Fruit fly (Drosophila melanogaster) whole organism, prepupa: Measurements from ENCODE around the gene CG9117.

ENCODE experiments used
- Blimp-1 ChIP-seq: fragments of 200-800 bp; sonication (Bioruptor generic); optimal IDR thresholded peaks from 3 replicates; lab custom pipeline; 2017; ENCODE audit warnings: missing biosample characterization, missing genetic modification characterization, mild to moderate bottlenecking, moderate library complexity, missing genetic modification reagents
- CG10631 ChIP-seq: fragments of 200-800 bp; sonication (Bioruptor generic); optimal IDR thresholded peaks from 2 replicates; lab custom pipeline; 2016; ENCODE audit warnings: missing biosample characterization, missing genetic modification characterization
- CG11294 ChIP-seq: fragments of 200-800 bp; sonication (Bioruptor generic); IDR thresholded peaks from 2 replicates; pipeline ENCODE4 v1.3.6; 2022; ENCODE audit warnings: missing biosample characterization, missing genetic modification characterization
- CG1621 ChIP-seq: fragments of 200-800 bp; sonication (Bioruptor generic); optimal IDR thresholded peaks from 3 replicates; lab custom pipeline; 2018; ENCODE audit warnings: missing biosample characterization, mild to moderate bottlenecking, missing genetic modification characterization
- CG31627 ChIP-seq: fragments of 200-800 bp; sonication (Bioruptor generic); optimal IDR thresholded peaks from 3 replicates; lab custom pipeline; 2016; ENCODE audit warnings: missing biosample characterization, missing genetic modification characterization
- CG4318 ChIP-seq: fragments of 200-800 bp; sonication (Bioruptor generic); optimal IDR thresholded peaks from 3 replicates; lab custom pipeline; 2017; ENCODE audit warnings: missing biosample characterization, mild to moderate bottlenecking, missing genetic modification characterization
- CG6163 ChIP-seq: fragments of 200-800 bp; sonication (Bioruptor generic); IDR thresholded peaks from 3 replicates; pipeline ENCODE4 v1.3.6; 2022; ENCODE audit warnings: missing biosample characterization, missing genetic modification characterization
- CG6276 ChIP-seq: fragments of 200-800 bp; sonication (Bioruptor generic); optimal IDR thresholded peaks from 2 replicates; lab custom pipeline; 2017; ENCODE audit warnings: missing biosample characterization, mild to moderate bottlenecking, missing genetic modification characterization
- CG6808 ChIP-seq: fragments of 200-800 bp; sonication (Bioruptor generic); optimal IDR thresholded peaks from 3 replicates; lab custom pipeline; 2017; ENCODE audit warnings: missing biosample characterization, missing genetic modification characterization, mild to moderate bottlenecking, moderate library complexity, missing genetic modification reagents
- CG6854 ChIP-seq: fragments of 200-800 bp; sonication (Bioruptor generic); optimal IDR thresholded peaks from 2 replicates; lab custom pipeline; 2017; ENCODE audit warnings: missing biosample characterization, mild to moderate bottlenecking, missing genetic modification characterization
- CG8119 ChIP-seq: fragments of 200-800 bp; sonication (Bioruptor generic); IDR thresholded peaks from 3 replicates; pipeline ENCODE4 v1.3.6; 2022; ENCODE audit warnings: missing biosample characterization, missing genetic modification characterization
- CG9139 ChIP-seq: fragments of 200-800 bp; sonication (Bioruptor generic); optimal IDR thresholded peaks from 3 replicates; lab custom pipeline; 2017; ENCODE audit warnings: missing biosample characterization, mild to moderate bottlenecking, missing genetic modification characterization
- Eip78C ChIP-seq: fragments of 200-800 bp; sonication (Bioruptor generic); peaks from one replicate; lab custom pipeline; 2016; ENCODE audit warnings: missing biosample characterization, missing genetic modification characterization
- Ets21C ChIP-seq: fragments of 200-800 bp; sonication (Bioruptor generic); optimal IDR thresholded peaks from 3 replicates; lab custom pipeline; 2016; ENCODE audit warnings: missing biosample characterization, missing genetic modification characterization
- Gug ChIP-seq: fragments of 200-800 bp; sonication (Bioruptor generic); IDR thresholded peaks from 2 replicates; pipeline ENCODE4 v1.3.6; 2022; ENCODE audit warnings: missing biosample characterization, missing genetic modification characterization
- Hr38 ChIP-seq: sonication (Bioruptor generic); optimal IDR thresholded peaks from 2 replicates; lab custom pipeline; 2016; ENCODE audit warnings: missing biosample characterization, missing genetic modification characterization
- Hr4 ChIP-seq: fragments of 200-800 bp; sonication (Bioruptor generic); optimal IDR thresholded peaks from 3 replicates; lab custom pipeline; 2016; ENCODE audit warnings: missing biosample characterization, missing genetic modification characterization
- Lpt ChIP-seq: fragments of 200-800 bp; sonication (Bioruptor generic); optimal IDR thresholded peaks from 3 replicates; lab custom pipeline; 2016; ENCODE audit warnings: missing biosample characterization, missing genetic modification characterization
- Met ChIP-seq: fragments of 200-800 bp; sonication (Bioruptor generic); optimal IDR thresholded peaks from 3 replicates; lab custom pipeline; 2016; ENCODE audit warnings: missing biosample characterization, missing genetic modification characterization
- OdsH ChIP-seq: fragments of 200-800 bp; sonication (Bioruptor generic); optimal IDR thresholded peaks from 3 replicates; lab custom pipeline; 2016; ENCODE audit warnings: missing biosample characterization, missing genetic modification characterization
- Smox ChIP-seq: fragments of 200-800 bp; sonication (Bioruptor generic); optimal IDR thresholded peaks from 3 replicates; lab custom pipeline; 2016; ENCODE audit warnings: missing biosample characterization, missing genetic modification characterization
- Sox102F ChIP-seq: fragments of 200-800 bp; sonication (Bioruptor generic); optimal IDR thresholded peaks from 2 replicates; lab custom pipeline; 2016; ENCODE audit warnings: missing biosample characterization, mild to moderate bottlenecking, missing genetic modification characterization
- achi ChIP-seq: fragments of 200-800 bp; sonication (Bioruptor generic); optimal IDR thresholded peaks from 3 replicates; lab custom pipeline; 2016; ENCODE audit warnings: missing biosample characterization, missing genetic modification characterization
- acj6 ChIP-seq: fragments of 200-800 bp; sonication (Bioruptor generic); optimal IDR thresholded peaks from 3 replicates; lab custom pipeline; 2016; ENCODE audit warnings: missing biosample characterization, missing genetic modification characterization
- dsx ChIP-seq: fragments of 200-800 bp; optimal IDR thresholded peaks from 3 replicates; lab custom pipeline; 2019; ENCODE audit warnings: missing biosample characterization, mild to moderate bottlenecking, missing genetic modification characterization, moderate library complexity; ENCODE audit not compliant: poor library complexity, severe bottlenecking
- eg ChIP-seq: fragments of 200-800 bp; sonication (Bioruptor generic); IDR thresholded peaks from 3 replicates; pipeline ENCODE4 v1.3.6; 2022; ENCODE audit warnings: missing biosample characterization, missing genetic modification characterization
- fkh ChIP-seq: fragments of 200-800 bp; sonication (Bioruptor generic); optimal IDR thresholded peaks from 3 replicates; lab custom pipeline; 2017; ENCODE audit warnings: missing biosample characterization, mild to moderate bottlenecking, missing genetic modification characterization, moderate library complexity
- lz ChIP-seq: fragments of 200-800 bp; sonication (Bioruptor generic); optimal IDR thresholded peaks from 3 replicates; lab custom pipeline; 2016; ENCODE audit warnings: missing biosample characterization, missing genetic modification characterization
- net ChIP-seq: fragments of 200-800 bp; sonication (Bioruptor generic); optimal IDR thresholded peaks from 3 replicates; lab custom pipeline; 2016; ENCODE audit warnings: missing biosample characterization, missing genetic modification characterization
- pdm3 ChIP-seq: fragments of 200-800 bp; sonication (Bioruptor generic); optimal IDR thresholded peaks from 3 replicates; lab custom pipeline; 2016; ENCODE audit warnings: missing biosample characterization, missing genetic modification characterization
- spab ChIP-seq: fragments of 200-800 bp; sonication (Bioruptor generic); optimal IDR thresholded peaks from 2 replicates; lab custom pipeline; 2017; ENCODE audit warnings: missing biosample characterization, mild to moderate bottlenecking, missing genetic modification characterization, missing genetic modification reagents
- svp ChIP-seq: fragments of 200-800 bp; sonication (Bioruptor generic); peaks from one replicate; lab custom pipeline; 2016; ENCODE audit warnings: missing biosample characterization, missing genetic modification characterization
- topi ChIP-seq: fragments of 200-800 bp; sonication (Bioruptor generic); optimal IDR thresholded peaks from 3 replicates; lab custom pipeline; 2016; ENCODE audit warnings: missing biosample characterization, missing genetic modification characterization
- vri ChIP-seq: fragments of 200-800 bp; sonication (Bioruptor generic); optimal IDR thresholded peaks from 3 replicates; lab custom pipeline; 2016; ENCODE audit warnings: missing biosample characterization, mild to moderate bottlenecking, missing genetic modification characterization

CG9117 gene

DNA sequence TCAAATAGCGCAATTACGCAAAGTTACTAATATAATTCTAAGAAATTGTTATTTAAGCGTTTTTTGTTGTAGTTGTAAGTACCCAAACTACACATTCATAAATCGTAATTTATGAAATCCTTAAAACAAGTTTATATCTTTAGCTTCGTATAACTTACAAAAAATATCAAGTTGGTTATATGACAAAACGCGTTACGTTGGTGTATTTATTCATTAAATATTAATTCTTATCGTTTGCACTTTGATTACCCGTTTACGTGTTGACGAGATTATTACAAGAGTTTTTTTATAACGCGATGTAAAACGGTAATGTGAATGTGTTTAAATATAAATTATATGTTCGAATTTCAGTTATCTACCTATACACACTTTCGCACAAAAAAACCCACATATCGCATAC lies 39.9 kb upstream of the CG9117 start:
- TF ChIP-seq CG31627 (no peak), Lpt (no peak)

DNA sequence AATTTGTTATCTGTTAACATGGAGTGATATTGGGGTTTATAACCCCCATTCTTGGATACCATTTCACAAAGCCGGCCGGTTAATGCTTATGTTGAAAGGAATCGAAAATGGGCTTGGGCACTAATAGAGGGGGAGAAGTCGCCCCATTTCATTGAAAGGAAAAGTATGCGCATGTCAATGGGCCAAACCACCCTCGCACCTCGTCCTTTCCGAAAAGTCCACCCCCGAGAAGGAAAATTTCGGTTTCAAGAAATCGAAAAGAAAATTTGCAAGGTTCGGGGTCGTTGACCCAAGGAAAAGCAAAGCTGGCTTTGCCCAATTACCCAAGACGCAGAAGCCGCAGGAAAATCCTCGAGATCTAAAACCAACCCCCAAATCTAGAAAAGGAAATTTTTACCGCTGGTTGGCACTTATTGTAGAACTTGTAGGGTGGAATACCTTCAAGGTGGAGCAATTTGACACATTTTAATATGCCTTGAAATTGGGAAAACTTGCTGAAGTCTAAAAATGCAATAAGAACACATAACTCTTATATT lies 39.2 kb upstream of the CG9117 start:
- TF ChIP-seq achi (GFP tag; lab: Kevin White, UChicago) (no peak), svp (GFP tag; lab: Kevin White, UChicago) (peak; percentile 42), pdm3 (no peak), Ets21C (no peak)

DNA sequence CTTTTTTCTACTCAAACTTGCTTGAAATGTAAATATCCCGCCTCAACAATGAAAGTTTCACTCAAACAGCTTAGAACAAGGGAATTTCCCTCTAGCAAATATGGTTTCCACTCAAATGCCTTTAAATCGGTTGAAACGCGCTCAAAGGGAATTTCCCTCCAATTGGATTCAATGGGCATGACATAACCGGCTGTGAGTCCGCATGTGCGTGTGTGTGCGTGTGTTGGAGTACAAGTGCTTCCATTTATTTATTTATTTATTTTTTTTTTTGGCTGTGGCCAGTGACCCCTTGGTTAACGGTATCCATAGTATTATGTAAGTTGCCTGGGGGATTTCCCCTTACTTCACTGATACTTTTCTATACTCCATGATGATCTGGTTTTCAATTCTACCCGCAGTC lies 38.4 kb upstream of the CG9117 start:
- TF ChIP-seq CG6276 (GFP tag; lab: Kevin White, UChicago) (peak; percentile 50), CG11294 (GFP tag; lab: Robert Waterston, UW) (no peak), vri (GFP tag; lab: Kevin White, UChicago) (peak; percentile 62), CG9139 (GFP tag; lab: Kevin White, UChicago) (no peak), fkh (GFP tag; lab: Kevin White, UChicago) (peak; percentile 39), lz (GFP tag; lab: Kevin White, UChicago) (no peak), CG8119 (no peak), CG10631 (GFP tag; lab: Kevin White, UChicago) (no peak), net (no peak), Eip78C (GFP tag; lab: Kevin White, UChicago) (peak; percentile 11), dsx (GFP tag; lab: Kevin White, UChicago) (no peak)

DNA sequence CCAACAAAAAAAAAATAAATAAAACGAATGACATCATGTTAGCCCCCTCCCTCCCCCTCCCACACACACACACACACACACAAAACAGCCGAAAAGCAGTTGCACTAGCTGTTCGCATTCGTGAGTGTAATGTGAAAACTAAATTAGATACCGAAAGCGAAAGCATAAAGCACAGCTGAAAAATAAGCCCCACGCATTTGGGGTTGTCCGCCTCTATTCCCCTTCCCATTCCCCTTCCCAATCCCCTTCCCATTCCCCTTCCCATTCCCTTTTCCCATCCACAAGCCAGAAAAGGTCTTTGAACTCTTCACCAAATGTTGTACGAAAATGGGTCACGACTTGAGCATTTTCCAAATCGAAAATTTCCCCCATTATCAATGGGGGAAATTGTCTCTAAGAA lies 37.6 kb upstream of the CG9117 start:
- TF ChIP-seq CG6808 (no peak), CG6854 (GFP tag; lab: Kevin White, UChicago) (no peak), Lpt (no peak), Blimp-1 (GFP tag; lab: Kevin White, UChicago) (no peak), lz (GFP tag; lab: Kevin White, UChicago) (no peak), CG6163 (GFP tag; lab: Robert Waterston, UW) (no peak), Sox102F (GFP tag; lab: Kevin White, UChicago) (no peak), spab (GFP tag; lab: Kevin White, UChicago) (no peak), Smox (no peak), Hr4 (GFP tag; lab: Kevin White, UChicago) (no peak), CG1621 (tag; lab: Kevin White, UChicago) (no peak)

DNA sequence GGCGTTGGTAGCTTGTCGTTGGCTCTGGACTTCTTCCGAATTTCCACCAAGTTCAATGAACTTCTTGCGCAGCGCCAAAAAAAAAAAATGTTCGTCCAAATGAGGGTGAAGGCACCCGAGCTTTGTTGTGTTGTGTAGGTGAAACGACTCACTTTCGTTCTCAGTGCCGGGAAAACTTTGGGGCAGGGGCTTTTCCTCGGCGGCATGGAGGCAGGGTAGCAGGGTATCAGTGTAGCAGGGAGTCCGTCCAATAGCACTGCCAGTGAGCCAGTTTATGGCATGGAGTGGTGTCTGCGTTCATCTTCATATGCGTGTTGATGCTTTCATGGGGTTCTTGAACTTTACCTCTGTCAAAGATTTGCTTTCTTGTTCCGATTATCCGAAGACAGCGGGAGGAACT lies 36.6 kb upstream of the CG9117 start:
- TF ChIP-seq net, result no peak
- TF ChIP-seq Hr38 (GFP tag; lab: Kevin White, UChicago), result no peak
- no peak for TF ChIP-seq pdm3
- no peak for TF ChIP-seq vri (GFP tag; lab: Kevin White, UChicago)
- no peak for TF ChIP-seq OdsH (GFP tag; lab: Kevin White, UChicago)
- TF ChIP-seq Gug, result no peak
- TF ChIP-seq topi (GFP tag; lab: Kevin White, UChicago), result no peak
- TF ChIP-seq CG6276 (GFP tag; lab: Kevin White, UChicago), result no peak
- TF ChIP-seq eg, result no peak
- TF ChIP-seq acj6 (GFP tag; lab: Kevin White, UChicago), result no peak
- TF ChIP-seq lz (GFP tag; lab: Kevin White, UChicago), result no peak
- no peak for TF ChIP-seq CG4318 (GFP tag; lab: Kevin White, UChicago)
- TF ChIP-seq fkh (GFP tag; lab: Kevin White, UChicago), result no peak
- no peak for TF ChIP-seq Met (GFP tag; lab: Kevin White, UChicago)
